Fruit fly (Drosophila melanogaster) whole organism, embryonic: Measurements from ENCODE around the gene CG11409.
A peak's percentile ranks its signal among the peaks of the same experiment; 100 is the strongest.

Experiments
- Antp ChIP-seq: fragments of 200-800 bp; sonication (Bioruptor generic); optimal IDR thresholded peaks from 3 replicates; lab custom pipeline; 2016; ENCODE audit warnings: missing biosample characterization, missing genetic modification characterization
- B-H1 ChIP-seq: fragments of 200-800 bp; sonication (Bioruptor generic); IDR thresholded peaks from 3 replicates; pipeline ENCODE4 v1.3.6; 2022; ENCODE audit warnings: missing biosample characterization, missing genetic modification characterization
- CG10321 ChIP-seq: fragments of 200-800 bp; sonication (Bioruptor generic); IDR thresholded peaks from 2 replicates; pipeline ENCODE4 v1.3.6; 2022; ENCODE audit warnings: missing biosample characterization, missing genetic modification characterization
- CG10431 ChIP-seq: fragments of 200-800 bp; sonication (Bioruptor generic); optimal IDR thresholded peaks from 3 replicates; lab custom pipeline; 2018; ENCODE audit warnings: missing biosample characterization, mild to moderate bottlenecking, missing genetic modification characterization
- CG12236 ChIP-seq: fragments of 200-800 bp; sonication (Bioruptor generic); optimal IDR thresholded peaks from 2 replicates; lab custom pipeline; 2016; ENCODE audit warnings: missing biosample characterization, missing genetic modification characterization
- CG13296 ChIP-seq: fragments of 200-800 bp; sonication (Bioruptor generic); optimal IDR thresholded peaks from 3 replicates; lab custom pipeline; 2018; ENCODE audit warnings: missing biosample characterization, mild to moderate bottlenecking, missing genetic modification characterization
- CG13624 ChIP-seq: fragments of 200-800 bp; sonication (Bioruptor generic); optimal IDR thresholded peaks from 2 replicates; lab custom pipeline; 2016; ENCODE audit warnings: missing biosample characterization, missing genetic modification characterization
- CG14050 ChIP-seq: fragments of 200-800 bp; sonication (Bioruptor generic); IDR thresholded peaks from 3 replicates; pipeline ENCODE4 v1.3.6; 2022; ENCODE audit warnings: missing biosample characterization, missing genetic modification characterization
- CG14441 ChIP-seq: fragments of 200-800 bp; sonication (Bioruptor generic); IDR thresholded peaks from 2 replicates; pipeline ENCODE4 v1.3.6; 2022; ENCODE audit warnings: missing biosample characterization, missing genetic modification characterization
- CG1647 ChIP-seq: fragments of 200-800 bp; sonication (Bioruptor generic); optimal IDR thresholded peaks from 3 replicates; lab custom pipeline; 2016; ENCODE audit warnings: missing biosample characterization, missing genetic modification characterization
- CG18599 ChIP-seq: fragments of 200-800 bp; sonication (Bioruptor generic); optimal IDR thresholded peaks from 3 replicates; lab custom pipeline; 2017; ENCODE audit warnings: missing biosample characterization, missing genetic modification characterization, mild to moderate bottlenecking, moderate library complexity, missing genetic modification reagents
- CG30403 ChIP-seq: fragments of 200-800 bp; sonication (Bioruptor generic); optimal IDR thresholded peaks from 3 replicates; lab custom pipeline; 2016; ENCODE audit warnings: missing biosample characterization, missing genetic modification characterization
- CG3065 ChIP-seq: fragments of 200-800 bp; sonication (Bioruptor generic); optimal IDR thresholded peaks from 2 replicates; lab custom pipeline; 2016; ENCODE audit warnings: missing biosample characterization, missing genetic modification characterization
- CG31441 ChIP-seq: fragments of 200-800 bp; sonication (Bioruptor generic); IDR thresholded peaks from 2 replicates; pipeline ENCODE4 v1.3.6; 2022; ENCODE audit warnings: missing biosample characterization, missing genetic modification characterization
- CG34422 ChIP-seq: fragments of 200-800 bp; sonication (Bioruptor generic); IDR thresholded peaks from 3 replicates; pipeline ENCODE4 v1.3.6; 2022; ENCODE audit warnings: missing biosample characterization, missing genetic modification characterization
- CG4360 ChIP-seq: fragments of 200-800 bp; sonication (Bioruptor generic); IDR thresholded peaks from 2 replicates; pipeline ENCODE4 v1.3.6; 2022; ENCODE audit warnings: missing biosample characterization, missing genetic modification characterization
- CG43689 ChIP-seq: fragments of 200-800 bp; sonication (Bioruptor generic); IDR thresholded peaks from 2 replicates; pipeline ENCODE4 v1.3.6; 2022; ENCODE audit warnings: missing biosample characterization, missing genetic modification characterization
- CG6175 ChIP-seq: fragments of 200-800 bp; sonication (Bioruptor generic); IDR thresholded peaks from 3 replicates; pipeline ENCODE4 v1.3.6; 2022; ENCODE audit warnings: missing biosample characterization, missing genetic modification characterization
- CG8290 ChIP-seq, 3 experiments: fragments of 200-800 bp; sonication (Bioruptor generic); optimal IDR thresholded peaks; 2 replicates each; lab custom pipeline; 2016 to 2019; ENCODE audit warnings: missing biosample characterization in 3 of 3, missing genetic modification characterization in 3 of 3, mild to moderate bottlenecking in 2 of 3, moderate library complexity in 1 of 3
- CG8388 ChIP-seq: fragments of 200-800 bp; sonication (Bioruptor generic); optimal IDR thresholded peaks from 2 replicates; lab custom pipeline; 2019; ENCODE audit warnings: missing biosample characterization, mild to moderate bottlenecking, missing genetic modification characterization, moderate library complexity
- CG9817 ChIP-seq: fragments of 200-800 bp; sonication (Bioruptor generic); optimal IDR thresholded peaks from 2 replicates; lab custom pipeline; 2018; ENCODE audit warnings: missing biosample characterization, mild to moderate bottlenecking, missing genetic modification characterization, moderate library complexity
- Deaf1 ChIP-seq: fragments of 200-800 bp; optimal IDR thresholded peaks from 3 replicates; lab custom pipeline; 2019; ENCODE audit warnings: missing biosample characterization, mild to moderate bottlenecking, missing genetic modification characterization, moderate library complexity
- Dip2 ChIP-seq: fragments of 200-800 bp; sonication (Bioruptor generic); IDR thresholded peaks from 2 replicates; pipeline ENCODE4 v1.3.6; 2022; ENCODE audit warnings: missing biosample characterization, missing genetic modification characterization
- Hand ChIP-seq: fragments of 200-800 bp; sonication (Bioruptor generic); optimal IDR thresholded peaks from 2 replicates; lab custom pipeline; 2017; ENCODE audit warnings: mild to moderate bottlenecking, missing biosample characterization, missing genetic modification reagents, missing genetic modification characterization
- HmgD ChIP-seq: fragments of 200-800 bp; sonication (Bioruptor generic); optimal IDR thresholded peaks from 3 replicates; lab custom pipeline; 2016; ENCODE audit warnings: missing biosample characterization, missing genetic modification characterization
- Hr3 ChIP-seq: fragments of 200-800 bp; sonication (Bioruptor generic); optimal IDR thresholded peaks from 3 replicates; lab custom pipeline; 2016; ENCODE audit warnings: missing biosample characterization, missing genetic modification characterization
- Hr51 ChIP-seq, 2 experiments: fragments of 200-800 bp; sonication (Bioruptor generic); optimal IDR thresholded peaks; 2 replicates in 1 of 2; 3 replicates in 1 of 2; lab custom pipeline; 2016 to 2018; ENCODE audit warnings: missing biosample characterization in 2 of 2, missing genetic modification characterization in 2 of 2, mild to moderate bottlenecking in 1 of 2, moderate library complexity in 1 of 2
- MESR4 ChIP-seq: fragments of 200-800 bp; sonication (Bioruptor generic); optimal IDR thresholded peaks from 2 replicates; lab custom pipeline; 2018; ENCODE audit warnings: missing biosample characterization, mild to moderate bottlenecking, missing genetic modification characterization, moderate library complexity
- NC2β ChIP-seq: fragments of 200-800 bp; sonication (Bioruptor generic); optimal IDR thresholded peaks from 2 replicates; lab custom pipeline; 2016; ENCODE audit warnings: missing biosample characterization, missing genetic modification characterization
- Nf-YC ChIP-seq: fragments of 200-800 bp; optimal IDR thresholded peaks from 3 replicates; lab custom pipeline; 2019; ENCODE audit warnings: missing biosample characterization, mild to moderate bottlenecking, missing genetic modification characterization, moderate library complexity
- Sox102F ChIP-seq: fragments of 200-800 bp; sonication (Bioruptor generic); optimal IDR thresholded peaks from 2 replicates; lab custom pipeline; 2018; ENCODE audit warnings: missing biosample characterization, mild to moderate bottlenecking, missing genetic modification characterization, moderate library complexity
- Sry-β ChIP-seq: fragments of 200-800 bp; sonication (Bioruptor generic); optimal IDR thresholded peaks from 2 replicates; lab custom pipeline; 2018; ENCODE audit warnings: missing biosample characterization, mild to moderate bottlenecking, missing genetic modification characterization, moderate library complexity
- Ssrp ChIP-seq: fragments of 200-800 bp; sonication (Bioruptor generic); optimal IDR thresholded peaks from 2 replicates; lab custom pipeline; 2018; ENCODE audit warnings: missing biosample characterization, mild to moderate bottlenecking, missing genetic modification characterization, moderate library complexity
- TFAM ChIP-seq: fragments of 200-800 bp; sonication (Bioruptor generic); optimal IDR thresholded peaks from 2 replicates; lab custom pipeline; 2017; ENCODE audit warnings: missing biosample characterization, missing genetic modification characterization, inconsistent platforms
- ara ChIP-seq: fragments of 200-800 bp; sonication (Bioruptor generic); IDR thresholded peaks from 2 replicates; pipeline ENCODE4 v1.3.6; 2022; ENCODE audit warnings: missing biosample characterization, missing genetic modification characterization
- bcd ChIP-seq: fragments of 200-800 bp; sonication (Bioruptor generic); optimal IDR thresholded peaks from 2 replicates; lab custom pipeline; 2017; ENCODE audit warnings: missing biosample characterization, mild to moderate bottlenecking, missing genetic modification characterization
- btn ChIP-seq: fragments of 200-800 bp; sonication (Bioruptor generic); optimal IDR thresholded peaks from 2 replicates; lab custom pipeline; 2016; ENCODE audit warnings: missing biosample characterization, missing genetic modification characterization
- dan ChIP-seq: fragments of 200-800 bp; sonication (Bioruptor generic); IDR thresholded peaks from 2 replicates; pipeline ENCODE4 v1.3.6; 2022; ENCODE audit warnings: missing biosample characterization, missing genetic modification characterization
- dati ChIP-seq: fragments of 200-800 bp; sonication (Bioruptor generic); IDR thresholded peaks from 2 replicates; pipeline ENCODE4 v1.3.6; 2022; ENCODE audit warnings: missing biosample characterization, missing genetic modification characterization
- dmrt11E ChIP-seq: fragments of 200-800 bp; sonication (Bioruptor generic); optimal IDR thresholded peaks from 3 replicates; lab custom pipeline; 2018; ENCODE audit warnings: missing biosample characterization, mild to moderate bottlenecking, missing genetic modification characterization, moderate library complexity
- gcm ChIP-seq: fragments of 200-800 bp; sonication (Bioruptor generic); optimal IDR thresholded peaks from 2 replicates; lab custom pipeline; 2019; ENCODE audit warnings: missing biosample characterization, mild to moderate bottlenecking, missing genetic modification characterization, moderate library complexity
- gro ChIP-seq: fragments of 200-800 bp; sonication (Bioruptor generic); optimal IDR thresholded peaks from 2 replicates; lab custom pipeline; 2016; ENCODE audit warnings: missing biosample characterization, missing genetic modification characterization
- gsb ChIP-seq: fragments of 200-800 bp; sonication (Bioruptor generic); IDR thresholded peaks from 2 replicates; pipeline ENCODE4 v1.3.6; 2022; ENCODE audit warnings: missing biosample characterization, missing genetic modification characterization
- ham ChIP-seq: fragments of 200-800 bp; sonication (Bioruptor generic); IDR thresholded peaks from 2 replicates; pipeline ENCODE4 v1.3.6; 2022; ENCODE audit warnings: missing biosample characterization, missing genetic modification characterization
- kay ChIP-seq: fragments of 200-800 bp; sonication (Bioruptor generic); optimal IDR thresholded peaks from 2 replicates; lab custom pipeline; 2016; ENCODE audit warnings: missing biosample characterization, missing genetic modification characterization
- nerfin-2 ChIP-seq: fragments of 200-800 bp; sonication (Bioruptor generic); IDR thresholded peaks from 2 replicates; pipeline ENCODE4 v1.3.6; 2022; ENCODE audit warnings: missing biosample characterization, missing genetic modification characterization; ENCODE audit not compliant: partially characterized antibody
- onecut ChIP-seq: fragments of 200-800 bp; sonication (Bioruptor generic); IDR thresholded peaks from 2 replicates; pipeline ENCODE4 v1.3.6; 2022; ENCODE audit warnings: missing biosample characterization, missing genetic modification characterization
- rib ChIP-seq: fragments of 200-800 bp; sonication (Bioruptor generic); IDR thresholded peaks from 2 replicates; pipeline ENCODE4 v1.3.6; 2022; ENCODE audit warnings: missing biosample characterization, missing genetic modification characterization
- ssp ChIP-seq: fragments of 200-800 bp; sonication (Bioruptor generic); IDR thresholded peaks from 2 replicates; pipeline ENCODE4 v1.3.6; 2022; ENCODE audit warnings: missing biosample characterization, missing genetic modification characterization
- tap ChIP-seq: fragments of 200-800 bp; optimal IDR thresholded peaks from 3 replicates; lab custom pipeline; 2019; ENCODE audit warnings: missing biosample characterization, mild to moderate bottlenecking, missing genetic modification characterization, moderate library complexity
- twi ChIP-seq: fragments of 200-800 bp; optimal IDR thresholded peaks from 2 replicates; lab custom pipeline; 2019; ENCODE audit warnings: missing biosample characterization, mild to moderate bottlenecking, missing genetic modification characterization, moderate library complexity
- zfh2 ChIP-seq: fragments of 200-800 bp; sonication (Bioruptor generic); optimal IDR thresholded peaks from 2 replicates; lab custom pipeline; 2016; ENCODE audit warnings: missing biosample characterization, missing genetic modification characterization

The CG11409 gene

dm6 chrX:1322214-1322613 is 19.2 kb downstream of the CG11409 start, which contains the start of gene DAAM (continued):
- TF ChIP-seq CG9817 (tag; lab: Kevin White, UChicago) (peak; percentile 56), rib (GFP tag; lab: Robert Waterston, UW) (peak; percentile 58; the same call in 1 of the 2 replicates), twi (no peak), CG10431 (GFP tag; lab: Kevin White, UChicago) (no peak), CG6175 (GFP tag; lab: Robert Waterston, UW) (no peak), dmrt11E (tag; lab: Kevin White, UChicago) (no peak), tap (tag; lab: Kevin White, UChicago) (no peak), kay (GFP tag; lab: Kevin White, UChicago) (no peak), nerfin-2 (GFP tag; lab: Robert Waterston, UW) (peak; percentile 59; the same call in 1 of the 2 replicates), HmgD (GFP tag; lab: Kevin White, UChicago) (peak; percentile 75), Hand (GFP tag; lab: Kevin White, UChicago) (no peak), CG13624 (GFP tag; lab: Kevin White, UChicago) (no peak), gsb (GFP tag; lab: Robert Waterston, UW) (no peak), CG8290 (GFP tag; optimal IDR thresholded peaks at IDR 0.05; lab: Kevin White, UChicago) (peak; percentile 14), CG8290 (tag; optimal IDR thresholded peaks at IDR 0.05; lab: Kevin White, UChicago) (no peak), CG10321 (GFP tag; lab: Robert Waterston, UW) (no peak), onecut (GFP tag; lab: Robert Waterston, UW) (no peak), TFAM (GFP tag; lab: Kevin White, UChicago) (no peak), gcm (peak; percentile 16), ham (GFP tag; lab: Robert Waterston, UW) (no peak), NC2β (GFP tag; lab: Kevin White, UChicago) (peak; percentile 51), Hr51 (GFP tag; optimal IDR thresholded peaks at IDR 0.05; lab: Kevin White, UChicago) (peak in 1 of 2 experiments; percentile 55), CG4360 (no peak), CG31441 (no peak), Sry-β (GFP tag; lab: Kevin White, UChicago) (no peak), bcd (GFP tag; lab: Kevin White, UChicago) (peak; percentile 65), Deaf1 (tag; lab: Kevin White, UChicago) (peak; percentile 43), CG34422 (GFP tag; lab: Robert Waterston, UW) (peak; percentile 48; the same call in 1 of the 3 replicates), CG14050 (GFP tag; lab: Robert Waterston, UW) (no peak), CG13296 (no peak), CG3065 (no peak), MESR4 (GFP tag; lab: Kevin White, UChicago) (peak; percentile 2), CG30403 (GFP tag; lab: Kevin White, UChicago) (no peak), dan (GFP tag; lab: Robert Waterston, UW) (no peak), btn (GFP tag; lab: Kevin White, UChicago) (no peak), Nf-YC (tag; lab: Kevin White, UChicago) (no peak), Sox102F (GFP tag; lab: Kevin White, UChicago) (no peak), gro (no peak), Dip2 (GFP tag; lab: Robert Waterston, UW) (no peak), CG43689 (no peak), ara (GFP tag; lab: Robert Waterston, UW) (no peak), Ssrp (tag; lab: Kevin White, UChicago) (no peak), CG18599 (GFP tag; lab: Kevin White, UChicago) (peak; percentile 31), ssp (GFP tag; lab: Robert Waterston, UW) (no peak), CG12236 (GFP tag; lab: Kevin White, UChicago) (no peak), CG8388 (GFP tag; lab: Kevin White, UChicago) (no peak), zfh2 (GFP tag; lab: Kevin White, UChicago) (peak; percentile 53), Hr3 (no peak), CG1647 (GFP tag; lab: Kevin White, UChicago) (peak; percentile 49), dati (no peak), CG14441 (peak; percentile 38), Antp (GFP tag; lab: Kevin White, UChicago) (peak; percentile 21), B-H1 (GFP tag; lab: Robert Waterston, UW) (no peak)
